Worm (Caenorhabditis elegans) whole organism, early embryonic: Measurements from ENCODE around the gene srh-38.

Source experiments
- B0310.2 ChIP-seq: sonication (generic microtip); optimal IDR thresholded peaks from 2 replicates; lab custom pipeline; 2016; ENCODE audit warnings: mild to moderate bottlenecking, missing genetic modification characterization, missing compliant biosample characterization
- F13C5.2 ChIP-seq: sonication (generic microtip); optimal IDR thresholded peaks from 2 replicates; lab custom pipeline; 2017; ENCODE audit warnings: mild to moderate bottlenecking, missing genetic modification characterization, inconsistent platforms, missing compliant biosample characterization
- aly-1 ChIP-seq: sonication (generic microtip); optimal IDR thresholded peaks from 2 replicates; lab custom pipeline; 2016; ENCODE audit warnings: missing genetic modification characterization, missing compliant biosample characterization
- ama-1 ChIP-seq: fragments of 150-350 bp; optimal IDR thresholded peaks from 2 replicates; lab custom pipeline; 2014
- ceh-13 ChIP-seq: fragments of 200-800 bp; sonication (Bioruptor generic); optimal IDR thresholded peaks from 2 replicates; lab custom pipeline; 2018; ENCODE audit warnings: mild to moderate bottlenecking, missing genetic modification characterization, missing compliant biosample characterization
- ceh-36 ChIP-seq: sonication (generic microtip); optimal IDR thresholded peaks from 2 replicates; lab custom pipeline; 2016; ENCODE audit warnings: missing genetic modification characterization, inconsistent platforms, missing compliant biosample characterization
- ets-7 ChIP-seq: sonication (generic microtip); optimal IDR thresholded peaks from 2 replicates; lab custom pipeline; 2016; ENCODE audit warnings: missing genotype, missing genetic modification characterization, missing compliant biosample characterization
- flt-1 ChIP-seq: fragments of 200-800 bp; sonication (Bioruptor generic); IDR thresholded peaks from 2 replicates; pipeline ENCODE4 v1.3.6; 2022; ENCODE audit warnings: missing genetic modification characterization, missing compliant biosample characterization
- hmbx-1 ChIP-seq: sonication (generic microtip); optimal IDR thresholded peaks from 2 replicates; lab custom pipeline; 2016; ENCODE audit warnings: mild to moderate bottlenecking, missing genetic modification characterization, missing compliant biosample characterization
- hmg-4 ChIP-seq: fragments of 200-800 bp; sonication (Bioruptor generic); optimal IDR thresholded peaks from 2 replicates; lab custom pipeline; 2018; ENCODE audit warnings: mild to moderate bottlenecking, missing genetic modification characterization, missing compliant biosample characterization
- hnd-1 ChIP-seq: sonication (generic microtip); optimal IDR thresholded peaks from 2 replicates; lab custom pipeline; 2016; ENCODE audit warnings: missing genetic modification characterization, missing compliant biosample characterization
- pes-1 ChIP-seq: fragments of 200-800 bp; sonication (Bioruptor generic); IDR thresholded peaks from 2 replicates; pipeline ENCODE4 v1.3.6; 2022; ENCODE audit warnings: missing genetic modification reagents, missing genetic modification characterization, missing compliant biosample characterization
- scrt-1 ChIP-seq: fragments of 200-800 bp; sonication (Bioruptor generic); IDR thresholded peaks from 2 replicates; pipeline ENCODE4 v1.3.6; 2022; ENCODE audit warnings: missing genetic modification characterization, missing compliant biosample characterization
- sea-1 ChIP-seq: fragments of 200-800 bp; sonication (Bioruptor generic); conservative IDR thresholded peaks from 2 replicates; pipeline ENCODE4 v1.3.6; 2022; ENCODE audit warnings: missing genetic modification characterization, missing compliant biosample characterization
- tbx-11 ChIP-seq: fragments of 200-800 bp; sonication (Bioruptor generic); IDR thresholded peaks from 2 replicates; pipeline ENCODE4 v1.3.6; 2022; ENCODE audit warnings: missing genetic modification characterization, missing compliant biosample characterization
- tbx-37 ChIP-seq: fragments of 200-800 bp; sonication (Bioruptor generic); conservative IDR thresholded peaks from 2 replicates; pipeline ENCODE4 v1.3.6; 2022; ENCODE audit warnings: missing genetic modification reagents, missing genetic modification characterization, missing compliant biosample characterization
- tra-4 ChIP-seq: sonication (generic microtip); optimal IDR thresholded peaks from 2 replicates; lab custom pipeline; 2017; ENCODE audit warnings: missing genetic modification characterization, missing compliant biosample characterization

srh-38 gene

DNA sequence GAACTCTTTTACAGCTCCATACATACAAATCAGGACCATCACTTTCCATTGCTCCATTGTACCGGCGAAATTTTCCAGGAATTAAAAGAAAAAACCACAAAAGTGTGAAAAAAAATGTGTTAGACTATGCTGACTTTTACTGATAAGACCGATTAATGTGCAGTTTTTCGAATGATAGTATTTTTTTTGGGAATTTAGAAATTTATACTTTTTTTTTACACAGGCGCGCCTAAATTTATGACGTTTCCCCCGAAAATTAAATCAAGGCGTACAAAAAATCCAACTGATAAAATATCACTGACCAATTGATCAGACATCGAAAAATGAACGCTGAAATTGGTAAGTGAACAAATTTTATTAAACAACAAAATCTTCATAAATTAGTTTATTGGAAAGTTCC, 47.1 kb downstream of the srh-38 start, which contains the start of gene folt-2:
Gene folt-2 (minus strand): TSS at position 179 of the 400 bp plus-strand sequence.
- TF ChIP-seq tbx-11 (GFP tag; lab: Robert Waterston, UW) (0 out of 2 replicates have a peak, but pooled peaks have one; percentile 16), hmbx-1 (tag; lab: Kevin White, UChicago) (no peak)

DNA sequence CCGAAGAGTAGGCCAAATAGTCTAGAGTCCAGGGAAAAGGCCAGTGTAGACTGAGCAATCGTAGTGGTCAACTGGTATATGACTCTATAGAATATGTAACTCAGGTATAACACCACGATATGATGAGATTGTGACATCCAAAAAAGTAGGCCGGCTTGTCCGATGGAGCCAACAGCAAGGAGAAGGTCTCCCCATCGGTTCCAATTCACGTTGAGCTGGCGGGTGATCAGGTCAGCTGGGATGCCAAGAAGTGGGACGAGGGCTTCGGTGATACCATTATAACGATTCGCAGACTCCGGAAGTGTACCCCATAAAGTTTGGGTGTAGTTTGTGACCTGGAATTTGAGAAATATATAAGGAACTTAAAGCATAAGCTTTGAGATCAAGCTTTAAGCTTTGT, 49.5 kb downstream of the srh-38 start:
- TF ChIP-seq flt-1 (GFP tag; lab: Robert Waterston, UW), result no peak
- no peak for TF ChIP-seq tbx-11 (GFP tag; lab: Robert Waterston, UW)
- no peak for TF ChIP-seq ceh-13
- no peak for TF ChIP-seq scrt-1
- TF ChIP-seq tbx-37 (GFP tag; lab: Robert Waterston, UW), result no peak

- TF ChIP-seq scrt-1 (no peak), hmbx-1 (tag; lab: Kevin White, UChicago) (no peak), tbx-37 (GFP tag; lab: Robert Waterston, UW) (no peak), F13C5.2 (tag; lab: Kevin White, UChicago) (no peak), sea-1 (GFP tag; lab: Robert Waterston, UW) (no peak), aly-1 (tag; lab: Kevin White, UChicago) (no peak), ets-7 (tag; lab: Kevin White, UChicago) (no peak), tbx-11 (GFP tag; lab: Robert Waterston, UW) (no peak), ceh-13 (no peak), B0310.2 (tag; lab: Kevin White, UChicago) (no peak), ama-1 (lab: Kevin White, UChicago) (no peak), tra-4 (no peak), ceh-36 (tag; lab: Kevin White, UChicago) (no peak), hnd-1 (tag; lab: Kevin White, UChicago) (no peak), hmg-4 (no peak), pes-1 (no peak), flt-1 (GFP tag; lab: Robert Waterston, UW) (no peak)
Measured at ce11 chrV:2871754-2872504, 50.6 kb downstream of the srh-38 start.
